Fruit fly (Drosophila melanogaster) whole organism, prepupa: ENCODE data around the gene CG2100.

ENCODE experiments used
- Blimp-1 ChIP-seq: fragments of 200-800 bp; sonication (Bioruptor generic); optimal IDR thresholded peaks from 3 replicates; lab custom pipeline; 2017; ENCODE audit warnings: missing biosample characterization, missing genetic modification characterization, mild to moderate bottlenecking, moderate library complexity, missing genetic modification reagents
- CG31627 ChIP-seq: fragments of 200-800 bp; sonication (Bioruptor generic); optimal IDR thresholded peaks from 3 replicates; lab custom pipeline; 2016; ENCODE audit warnings: missing biosample characterization, missing genetic modification characterization
- CG8119 ChIP-seq: fragments of 200-800 bp; sonication (Bioruptor generic); IDR thresholded peaks from 3 replicates; pipeline ENCODE4 v1.3.6; 2022; ENCODE audit warnings: missing biosample characterization, missing genetic modification characterization
- Eip93F ChIP-seq: fragments of 200-800 bp; sonication (Bioruptor generic); optimal IDR thresholded peaks from 2 replicates; lab custom pipeline; 2016; ENCODE audit warnings: missing biosample characterization, mild to moderate bottlenecking, missing genetic modification characterization
- Sox102F ChIP-seq: fragments of 200-800 bp; sonication (Bioruptor generic); optimal IDR thresholded peaks from 2 replicates; lab custom pipeline; 2016; ENCODE audit warnings: missing biosample characterization, mild to moderate bottlenecking, missing genetic modification characterization
- esn ChIP-seq: fragments of 200-800 bp; sonication (Bioruptor generic); optimal IDR thresholded peaks from 2 replicates; lab custom pipeline; 2016; ENCODE audit warnings: missing biosample characterization, mild to moderate bottlenecking, missing genetic modification characterization, moderate library complexity
- spab ChIP-seq: fragments of 200-800 bp; sonication (Bioruptor generic); optimal IDR thresholded peaks from 2 replicates; lab custom pipeline; 2017; ENCODE audit warnings: missing biosample characterization, mild to moderate bottlenecking, missing genetic modification characterization, missing genetic modification reagents

- TF ChIP-seq Blimp-1 (GFP tag; lab: Kevin White, UChicago) (no peak), CG8119 (GFP tag; lab: Robert Waterston, UW) (no peak), CG31627 (GFP tag; lab: Kevin White, UChicago) (peak; percentile 32), Eip93F (GFP tag; lab: Kevin White, UChicago) (no peak), Sox102F (GFP tag; lab: Kevin White, UChicago) (no peak), esn (GFP tag; lab: Kevin White, UChicago) (peak; percentile 56), spab (GFP tag; lab: Kevin White, UChicago) (no peak)
Measured at dm6 chr3R:5758624-5759209, 22.6 kb upstream of the CG2100 start, which contains the start of gene Sec8.
